Worm (Caenorhabditis elegans) whole organism, L4/young adult: ENCODE measurements around the gene acr-2.

Experiments
- W03F9.2 ChIP-seq: fragments of 150-350 bp; optimal IDR thresholded peaks from 2 replicates; lab custom pipeline; 2014; ENCODE audit warnings: missing biosample characterization, missing genetic modification characterization
- dao-5 ChIP-seq: sonication (generic microtip); optimal IDR thresholded peaks from 2 replicates; lab custom pipeline; 2016; ENCODE audit warnings: missing genotype, missing genetic modification characterization, moderate library complexity, missing compliant biosample characterization
- him-1 ChIP-seq: sonication (generic microtip); optimal IDR thresholded peaks from 2 replicates; lab custom pipeline; 2016; ENCODE audit warnings: missing genotype, missing genetic modification reagents, missing genetic modification characterization, missing compliant biosample characterization

Gene acr-2

ce11 chrX:6702249-6702648 lies at the start of gene acr-2:
Gene acr-2, plus strand, starts transcription at chrX:6702549.
- TF ChIP-seq dao-5 (tag; lab: Kevin White, UChicago) (no peak), W03F9.2 (no peak), him-1 (tag; lab: Kevin White, UChicago) (no peak)

ce11 chrX:6653173-6653572 lies 49.2 kb upstream of the acr-2 start:
- TF ChIP-seq dao-5 (tag; lab: Kevin White, UChicago) (no peak), him-1 (tag; lab: Kevin White, UChicago) (no peak), W03F9.2 (no peak)

- TF ChIP-seq dao-5 (tag; lab: Kevin White, UChicago) = no peak
- TF ChIP-seq him-1 (tag; lab: Kevin White, UChicago) = no peak
- no peak for TF ChIP-seq W03F9.2
Observed at ce11 chrX:6654139-6654538, 48.2 kb upstream of the acr-2 start.

- no peak for TF ChIP-seq W03F9.2
- no peak for TF ChIP-seq dao-5 (tag; lab: Kevin White, UChicago)
- TF ChIP-seq him-1 (tag; lab: Kevin White, UChicago) = no peak
Observed at ce11 chrX:6655163-6655562, 47.2 kb upstream of the acr-2 start, which contains the start of gene nhr-173. Gene nhr-173, plus strand, starts transcription at chrX:6655528.

- no peak for TF ChIP-seq dao-5 (tag; lab: Kevin White, UChicago)
- no peak for TF ChIP-seq W03F9.2
- no peak for TF ChIP-seq him-1 (tag; lab: Kevin White, UChicago)
Observed at ce11 chrX:6656251-6656650, 46.1 kb upstream of the acr-2 start.

ce11 chrX:6656770-6657169 lies 45.6 kb upstream of the acr-2 start:
- TF ChIP-seq W03F9.2 = no peak

ce11 chrX:6662267-6662666 lies 40.1 kb upstream of the acr-2 start:
- no peak for TF ChIP-seq him-1 (tag; lab: Kevin White, UChicago)

- no peak for TF ChIP-seq W03F9.2
- TF ChIP-seq dao-5 (tag; lab: Kevin White, UChicago) = no peak
- no peak for TF ChIP-seq him-1 (tag; lab: Kevin White, UChicago)
Observed at ce11 chrX:6663780-6664437, 38.4 kb upstream of the acr-2 start.

- TF ChIP-seq him-1 (tag; lab: Kevin White, UChicago) (no peak), W03F9.2 (no peak), dao-5 (tag; lab: Kevin White, UChicago) (no peak)
Observed at ce11 chrX:6665129-6665858, 37.1 kb upstream of the acr-2 start.

ce11 chrX:6667468-6667867 lies 34.9 kb upstream of the acr-2 start:
- TF ChIP-seq him-1 (tag; lab: Kevin White, UChicago) (no peak), dao-5 (tag; lab: Kevin White, UChicago) (no peak), W03F9.2 (no peak)

ce11 chrX:6668911-6669310 lies 33.4 kb upstream of the acr-2 start, which contains the start of gene nhr-137:
Gene nhr-137, minus strand, starts transcription at chrX:6669011.
- TF ChIP-seq dao-5 (tag; lab: Kevin White, UChicago) (no peak), W03F9.2 (no peak), him-1 (tag; lab: Kevin White, UChicago) (no peak)

- TF ChIP-seq him-1 (tag; lab: Kevin White, UChicago) (no peak), W03F9.2 (no peak), dao-5 (tag; lab: Kevin White, UChicago) (no peak)
Observed at ce11 chrX:6669366-6669765, 33.0 kb upstream of the acr-2 start.

ce11 chrX:6671717-6672116 lies 30.6 kb upstream of the acr-2 start:
- TF ChIP-seq W03F9.2 (no peak), him-1 (tag; lab: Kevin White, UChicago) (no peak), dao-5 (tag; lab: Kevin White, UChicago) (no peak)

- TF ChIP-seq dao-5 (tag; lab: Kevin White, UChicago) (no peak), W03F9.2 (no peak), him-1 (tag; lab: Kevin White, UChicago) (no peak)
Observed at ce11 chrX:6672519-6672918, 29.8 kb upstream of the acr-2 start, which contains the start of gene col-172. Gene col-172, plus strand, starts transcription at chrX:6672819.
